Fruit fly (Drosophila melanogaster) whole organism, prepupa: Measurements from ENCODE around the gene PGRP-LF.

Experiments used
- Blimp-1 ChIP-seq: fragments of 200-800 bp; sonication (Bioruptor generic); optimal IDR thresholded peaks from 3 replicates; lab custom pipeline; 2017; ENCODE audit warnings: missing biosample characterization, missing genetic modification characterization, mild to moderate bottlenecking, moderate library complexity, missing genetic modification reagents
- CG10669 ChIP-seq: fragments of 200-800 bp; sonication (Bioruptor generic); optimal IDR thresholded peaks from 3 replicates; lab custom pipeline; 2018; ENCODE audit warnings: missing biosample characterization, mild to moderate bottlenecking, missing genetic modification characterization, moderate library complexity
- CG11294 ChIP-seq: fragments of 200-800 bp; sonication (Bioruptor generic); IDR thresholded peaks from 2 replicates; pipeline ENCODE4 v1.3.6; 2022; ENCODE audit warnings: missing biosample characterization, missing genetic modification characterization
- CG15336 ChIP-seq: fragments of 200-800 bp; sonication (Bioruptor generic); IDR thresholded peaks from 2 replicates; pipeline ENCODE4 v1.3.6; 2022; ENCODE audit warnings: missing biosample characterization, missing genetic modification characterization
- CG1621 ChIP-seq: fragments of 200-800 bp; sonication (Bioruptor generic); optimal IDR thresholded peaks from 3 replicates; lab custom pipeline; 2018; ENCODE audit warnings: missing biosample characterization, mild to moderate bottlenecking, missing genetic modification characterization
- CG3032 ChIP-seq: fragments of 200-800 bp; optimal IDR thresholded peaks from 2 replicates; lab custom pipeline; 2019; ENCODE audit warnings: missing biosample characterization, mild to moderate bottlenecking, missing genetic modification characterization, moderate library complexity
- CG31627 ChIP-seq: fragments of 200-800 bp; sonication (Bioruptor generic); optimal IDR thresholded peaks from 3 replicates; lab custom pipeline; 2016; ENCODE audit warnings: missing biosample characterization, missing genetic modification characterization
- CG32006 ChIP-seq: fragments of 200-800 bp; sonication (Bioruptor generic); optimal IDR thresholded peaks from 3 replicates; lab custom pipeline; 2017; ENCODE audit warnings: missing biosample characterization, mild to moderate bottlenecking, missing genetic modification characterization
- CG34406 ChIP-seq: fragments of 200-800 bp; sonication (Bioruptor generic); optimal IDR thresholded peaks from 3 replicates; lab custom pipeline; 2016; ENCODE audit warnings: missing biosample characterization, missing genetic modification characterization
- CG3919 ChIP-seq: fragments of 200-800 bp; sonication (Bioruptor generic); optimal IDR thresholded peaks from 3 replicates; lab custom pipeline; 2016; ENCODE audit warnings: missing biosample characterization, missing genetic modification characterization
- CG4318 ChIP-seq: fragments of 200-800 bp; sonication (Bioruptor generic); optimal IDR thresholded peaks from 3 replicates; lab custom pipeline; 2017; ENCODE audit warnings: missing biosample characterization, mild to moderate bottlenecking, missing genetic modification characterization
- CG6163 ChIP-seq: fragments of 200-800 bp; sonication (Bioruptor generic); IDR thresholded peaks from 3 replicates; pipeline ENCODE4 v1.3.6; 2022; ENCODE audit warnings: missing biosample characterization, missing genetic modification characterization
- CG6276 ChIP-seq: fragments of 200-800 bp; sonication (Bioruptor generic); optimal IDR thresholded peaks from 2 replicates; lab custom pipeline; 2017; ENCODE audit warnings: missing biosample characterization, mild to moderate bottlenecking, missing genetic modification characterization
- CG6792 ChIP-seq: fragments of 200-800 bp; sonication (Bioruptor generic); optimal IDR thresholded peaks from 3 replicates; lab custom pipeline; 2016; ENCODE audit warnings: missing biosample characterization, missing genetic modification characterization
- CG6808 ChIP-seq: fragments of 200-800 bp; sonication (Bioruptor generic); optimal IDR thresholded peaks from 3 replicates; lab custom pipeline; 2017; ENCODE audit warnings: missing biosample characterization, missing genetic modification characterization, mild to moderate bottlenecking, moderate library complexity, missing genetic modification reagents
- CG6854 ChIP-seq: fragments of 200-800 bp; sonication (Bioruptor generic); optimal IDR thresholded peaks from 2 replicates; lab custom pipeline; 2017; ENCODE audit warnings: missing biosample characterization, mild to moderate bottlenecking, missing genetic modification characterization
- CG7368 ChIP-seq: fragments of 200-800 bp; sonication (Bioruptor generic); optimal IDR thresholded peaks from 3 replicates; lab custom pipeline; 2016; ENCODE audit warnings: missing biosample characterization, missing genetic modification characterization
- CG8119 ChIP-seq: fragments of 200-800 bp; sonication (Bioruptor generic); IDR thresholded peaks from 3 replicates; pipeline ENCODE4 v1.3.6; 2022; ENCODE audit warnings: missing biosample characterization, missing genetic modification characterization
- CG8632 ChIP-seq: fragments of 200-800 bp; sonication (Bioruptor generic); optimal IDR thresholded peaks from 3 replicates; lab custom pipeline; 2016; ENCODE audit warnings: missing biosample characterization, missing genetic modification characterization
- CG9139 ChIP-seq: fragments of 200-800 bp; sonication (Bioruptor generic); optimal IDR thresholded peaks from 3 replicates; lab custom pipeline; 2017; ENCODE audit warnings: missing biosample characterization, mild to moderate bottlenecking, missing genetic modification characterization
- Eip75B ChIP-seq: fragments of 200-800 bp; sonication (Bioruptor generic); optimal IDR thresholded peaks from 3 replicates; lab custom pipeline; 2016; ENCODE audit warnings: missing biosample characterization, missing genetic modification characterization
- Eip78C ChIP-seq: fragments of 200-800 bp; sonication (Bioruptor generic); peaks from one replicate; lab custom pipeline; 2016; ENCODE audit warnings: missing biosample characterization, missing genetic modification characterization
- Eip93F ChIP-seq: fragments of 200-800 bp; sonication (Bioruptor generic); optimal IDR thresholded peaks from 2 replicates; lab custom pipeline; 2016; ENCODE audit warnings: missing biosample characterization, mild to moderate bottlenecking, missing genetic modification characterization
- Ets21C ChIP-seq: fragments of 200-800 bp; sonication (Bioruptor generic); optimal IDR thresholded peaks from 3 replicates; lab custom pipeline; 2016; ENCODE audit warnings: missing biosample characterization, missing genetic modification characterization
- Gug ChIP-seq: fragments of 200-800 bp; sonication (Bioruptor generic); IDR thresholded peaks from 2 replicates; pipeline ENCODE4 v1.3.6; 2022; ENCODE audit warnings: missing biosample characterization, missing genetic modification characterization
- Hr38 ChIP-seq: sonication (Bioruptor generic); optimal IDR thresholded peaks from 2 replicates; lab custom pipeline; 2016; ENCODE audit warnings: missing biosample characterization, missing genetic modification characterization
- Hr39 ChIP-seq: fragments of 200-800 bp; sonication (Bioruptor generic); optimal IDR thresholded peaks from 2 replicates; lab custom pipeline; 2016; ENCODE audit warnings: missing biosample characterization, missing genetic modification characterization
- Hr4 ChIP-seq: fragments of 200-800 bp; sonication (Bioruptor generic); optimal IDR thresholded peaks from 3 replicates; lab custom pipeline; 2016; ENCODE audit warnings: missing biosample characterization, missing genetic modification characterization
- Lpt ChIP-seq: fragments of 200-800 bp; sonication (Bioruptor generic); optimal IDR thresholded peaks from 3 replicates; lab custom pipeline; 2016; ENCODE audit warnings: missing biosample characterization, missing genetic modification characterization
- Met ChIP-seq: fragments of 200-800 bp; sonication (Bioruptor generic); optimal IDR thresholded peaks from 3 replicates; lab custom pipeline; 2016; ENCODE audit warnings: missing biosample characterization, missing genetic modification characterization
- OdsH ChIP-seq: fragments of 200-800 bp; sonication (Bioruptor generic); optimal IDR thresholded peaks from 3 replicates; lab custom pipeline; 2016; ENCODE audit warnings: missing biosample characterization, missing genetic modification characterization
- Smox ChIP-seq: fragments of 200-800 bp; sonication (Bioruptor generic); optimal IDR thresholded peaks from 3 replicates; lab custom pipeline; 2016; ENCODE audit warnings: missing biosample characterization, missing genetic modification characterization
- Sox102F ChIP-seq: fragments of 200-800 bp; sonication (Bioruptor generic); optimal IDR thresholded peaks from 2 replicates; lab custom pipeline; 2016; ENCODE audit warnings: missing biosample characterization, mild to moderate bottlenecking, missing genetic modification characterization
- Sox14 ChIP-seq: fragments of 200-800 bp; sonication (Bioruptor generic); optimal IDR thresholded peaks from 3 replicates; lab custom pipeline; 2016; ENCODE audit warnings: missing biosample characterization, missing genetic modification characterization
- achi ChIP-seq: fragments of 200-800 bp; sonication (Bioruptor generic); optimal IDR thresholded peaks from 3 replicates; lab custom pipeline; 2016; ENCODE audit warnings: missing biosample characterization, missing genetic modification characterization
- acj6 ChIP-seq: fragments of 200-800 bp; sonication (Bioruptor generic); optimal IDR thresholded peaks from 3 replicates; lab custom pipeline; 2016; ENCODE audit warnings: missing biosample characterization, missing genetic modification characterization
- cyc ChIP-seq: fragments of 200-800 bp; sonication (Bioruptor generic); optimal IDR thresholded peaks from 3 replicates; lab custom pipeline; 2016; ENCODE audit warnings: missing biosample characterization, missing genetic modification characterization
- dsx ChIP-seq: fragments of 200-800 bp; optimal IDR thresholded peaks from 3 replicates; lab custom pipeline; 2019; ENCODE audit warnings: missing biosample characterization, mild to moderate bottlenecking, missing genetic modification characterization, moderate library complexity; ENCODE audit not compliant: poor library complexity, severe bottlenecking
- eg ChIP-seq: fragments of 200-800 bp; sonication (Bioruptor generic); IDR thresholded peaks from 3 replicates; pipeline ENCODE4 v1.3.6; 2022; ENCODE audit warnings: missing biosample characterization, missing genetic modification characterization
- esn ChIP-seq: fragments of 200-800 bp; sonication (Bioruptor generic); optimal IDR thresholded peaks from 2 replicates; lab custom pipeline; 2016; ENCODE audit warnings: missing biosample characterization, mild to moderate bottlenecking, missing genetic modification characterization, moderate library complexity
- fd59A ChIP-seq: fragments of 200-800 bp; sonication (Bioruptor generic); optimal IDR thresholded peaks from 2 replicates; lab custom pipeline; 2017; ENCODE audit warnings: missing biosample characterization, mild to moderate bottlenecking, missing genetic modification characterization, missing genetic modification reagents
- fd85E ChIP-seq: fragments of 200-800 bp; sonication (Bioruptor generic); optimal IDR thresholded peaks from 3 replicates; lab custom pipeline; 2016; ENCODE audit warnings: missing biosample characterization, missing genetic modification characterization
- pdm3 ChIP-seq: fragments of 200-800 bp; sonication (Bioruptor generic); optimal IDR thresholded peaks from 3 replicates; lab custom pipeline; 2016; ENCODE audit warnings: missing biosample characterization, missing genetic modification characterization
- spab ChIP-seq: fragments of 200-800 bp; sonication (Bioruptor generic); optimal IDR thresholded peaks from 2 replicates; lab custom pipeline; 2017; ENCODE audit warnings: missing biosample characterization, mild to moderate bottlenecking, missing genetic modification characterization, missing genetic modification reagents
- ss ChIP-seq, 2 experiments: fragments of 200-800 bp; sonication (Bioruptor generic); optimal IDR thresholded peaks; 2 replicates in 1 of 2; 3 replicates in 1 of 2; lab custom pipeline; 2017 to 2018; ENCODE audit warnings: mild to moderate bottlenecking in 2 of 2, missing biosample characterization in 2 of 2, missing genetic modification characterization in 2 of 2, moderate library complexity in 1 of 2
- svp ChIP-seq: fragments of 200-800 bp; sonication (Bioruptor generic); peaks from one replicate; lab custom pipeline; 2016; ENCODE audit warnings: missing biosample characterization, missing genetic modification characterization
- topi ChIP-seq: fragments of 200-800 bp; sonication (Bioruptor generic); optimal IDR thresholded peaks from 3 replicates; lab custom pipeline; 2016; ENCODE audit warnings: missing biosample characterization, missing genetic modification characterization

Gene PGRP-LF

dm6 chr3L:9357830-9358712, 8.7 kb downstream of the PGRP-LF start (continued):
- TF ChIP-seq esn (GFP tag; lab: Kevin White, UChicago): no peak
- peak; percentile 10 for TF ChIP-seq CG10669
- no peak for TF ChIP-seq CG6854 (GFP tag; lab: Kevin White, UChicago)
- no peak for TF ChIP-seq acj6
- TF ChIP-seq topi: no peak
- peak; percentile 86 for TF ChIP-seq svp (GFP tag; lab: Kevin White, UChicago)
- TF ChIP-seq Lpt: no peak
- no peak for TF ChIP-seq Blimp-1 (GFP tag; lab: Kevin White, UChicago)
- no peak; the same call in 2 of the 3 replicates for TF ChIP-seq CG8119 (GFP tag; lab: Robert Waterston, UW)
- no peak for TF ChIP-seq CG11294 (GFP tag; lab: Robert Waterston, UW)
- TF ChIP-seq fd59A: no peak
- TF ChIP-seq Sox14 (GFP tag; lab: Kevin White, UChicago): peak; percentile 6
- peak; percentile 53 for TF ChIP-seq CG3032 (tag; lab: Kevin White, UChicago)
- TF ChIP-seq CG15336 (GFP tag; lab: Robert Waterston, UW): 0 out of 2 replicates have a peak, but pooled peaks have one; percentile 20
- TF ChIP-seq CG6792 (GFP tag; lab: Kevin White, UChicago): no peak
- peak; percentile 36 for TF ChIP-seq CG9139 (GFP tag; lab: Kevin White, UChicago)
- TF ChIP-seq cyc: no peak
- peak; percentile 74 for TF ChIP-seq Eip78C (GFP tag; lab: Kevin White, UChicago)
- no peak for TF ChIP-seq Gug
- TF ChIP-seq CG1621 (tag; lab: Kevin White, UChicago): peak; percentile 50
- TF ChIP-seq fd85E (GFP tag; lab: Kevin White, UChicago): no peak
- TF ChIP-seq CG6808: peak; percentile 62
- no peak for TF ChIP-seq CG32006 (GFP tag; lab: Kevin White, UChicago)
- no peak for TF ChIP-seq CG3919 (GFP tag; lab: Kevin White, UChicago)
- TF ChIP-seq CG31627 (GFP tag; lab: Kevin White, UChicago): no peak
- no peak for TF ChIP-seq achi (GFP tag; lab: Kevin White, UChicago)
- no peak for TF ChIP-seq pdm3 (GFP tag; lab: Kevin White, UChicago)
- TF ChIP-seq CG8632 (GFP tag; lab: Kevin White, UChicago): no peak
- TF ChIP-seq CG7368 (GFP tag; lab: Kevin White, UChicago): no peak
- TF ChIP-seq CG34406 (GFP tag; lab: Kevin White, UChicago): no peak

- TF ChIP-seq dsx (GFP tag; lab: Kevin White, UChicago): no peak
- no peak for TF ChIP-seq Ets21C (GFP tag; lab: Kevin White, UChicago)
- TF ChIP-seq OdsH (GFP tag; lab: Kevin White, UChicago): peak; percentile 17
- no peak for TF ChIP-seq CG4318
- TF ChIP-seq spab (GFP tag; lab: Kevin White, UChicago): no peak
- no peak for TF ChIP-seq Eip93F (GFP tag; lab: Kevin White, UChicago)
- no peak for TF ChIP-seq Smox (GFP tag; lab: Kevin White, UChicago)
- TF ChIP-seq Eip78C (GFP tag; lab: Kevin White, UChicago): peak; percentile 71
- TF ChIP-seq CG15336 (GFP tag; lab: Robert Waterston, UW): peak; percentile 45; the same call in 1 of the 2 replicates
- TF ChIP-seq Sox102F (GFP tag; lab: Kevin White, UChicago): peak; percentile 19
- TF ChIP-seq Eip75B (GFP tag; lab: Kevin White, UChicago): peak; percentile 35
- no peak for TF ChIP-seq CG8632 (GFP tag; lab: Kevin White, UChicago)
- TF ChIP-seq pdm3 (GFP tag; lab: Kevin White, UChicago): no peak
- no peak for TF ChIP-seq ss (GFP tag; optimal IDR thresholded peaks at IDR 0.05; lab: Kevin White, UChicago)
- no peak for TF ChIP-seq Gug
- no peak for TF ChIP-seq CG6276 (GFP tag; lab: Kevin White, UChicago)
- peak; percentile 68; the same call in 2 of the 3 replicates for TF ChIP-seq eg
- TF ChIP-seq svp (GFP tag; lab: Kevin White, UChicago): no peak
- TF ChIP-seq achi (GFP tag; lab: Kevin White, UChicago): peak; percentile 39
- no peak for TF ChIP-seq Hr38
- peak; percentile 93 for TF ChIP-seq Sox14 (GFP tag; lab: Kevin White, UChicago)
- peak; percentile 43; the same call in 2 of the 3 replicates for TF ChIP-seq CG8119 (GFP tag; lab: Robert Waterston, UW)
- TF ChIP-seq CG3032 (tag; lab: Kevin White, UChicago): peak; percentile 0
- no peak for TF ChIP-seq CG11294 (GFP tag; lab: Robert Waterston, UW)
- peak; percentile 64 for TF ChIP-seq Hr4
- TF ChIP-seq Blimp-1 (GFP tag; lab: Kevin White, UChicago): no peak
- TF ChIP-seq esn (GFP tag; lab: Kevin White, UChicago): peak; percentile 57
- TF ChIP-seq topi: peak; percentile 39
- peak; percentile 6 for TF ChIP-seq CG7368 (GFP tag; lab: Kevin White, UChicago)
- TF ChIP-seq Hr39 (GFP tag; lab: Kevin White, UChicago): peak; percentile 10
- TF ChIP-seq CG1621 (tag; lab: Kevin White, UChicago): no peak
- no peak for TF ChIP-seq Met
- peak; percentile 56; the same call in 1 of the 3 replicates for TF ChIP-seq CG6163 (GFP tag; lab: Robert Waterston, UW)
Observed at dm6 chr3L:9358713-9359040, 9.3 kb downstream of the PGRP-LF start, which contains the start of the genes UGP and Svip. Gene UGP, minus strand, starts transcription at chr3L:9358935. Gene Svip, plus strand, starts transcription at chr3L:9358999.
